Fruit fly (Drosophila melanogaster) whole organism, wandering third instar larva: ENCODE data around the gene CG14089.

Experiments used
- Abd-B ChIP-seq: fragments of >200 bp; optimal IDR thresholded peaks from 2 replicates; lab custom pipeline; 2017; ENCODE audit warnings: missing biosample characterization, missing genetic modification characterization
- CrebA ChIP-seq: fragments of 200-800 bp; sonication (Bioruptor generic); optimal IDR thresholded peaks from 2 replicates; lab custom pipeline; 2016; ENCODE audit warnings: missing biosample characterization, mild to moderate bottlenecking, missing genetic modification characterization, borderline replicate concordance
- Dif ChIP-seq: fragments of 200-275, 200-300 bp; sonication (Bioruptor generic); optimal IDR thresholded peaks from 2 replicates; lab custom pipeline; 2018; ENCODE audit warnings: missing biosample characterization, missing genetic modification characterization; ENCODE audit not compliant: partially characterized antibody
- Myc ChIP-seq: fragments of >200 bp; optimal IDR thresholded peaks from 2 replicates; lab custom pipeline; 2017
- OdsH ChIP-seq: fragments of 200-800 bp; sonication (Bioruptor generic); optimal IDR thresholded peaks from 2 replicates; lab custom pipeline; 2016; ENCODE audit warnings: missing biosample characterization, mild to moderate bottlenecking, missing genetic modification characterization
- br ChIP-seq: fragments of 200-800 bp; sonication (Bioruptor generic); optimal IDR thresholded peaks from 2 replicates; lab custom pipeline; 2016; ENCODE audit warnings: missing biosample characterization, missing genetic modification characterization
- dl ChIP-seq, 2 experiments: fragments of 175-275, 200-275 bp in 1 of 2; fragments of 200-275 bp in 1 of 2; sonication (Bioruptor generic); optimal IDR thresholded peaks; lab custom pipeline; 2018; ENCODE audit warnings: mild to moderate bottlenecking in 2 of 2, missing biosample characterization in 2 of 2, missing genetic modification characterization in 2 of 2, moderate library complexity in 2 of 2; ENCODE audit not compliant: partially characterized antibody in 2 of 2, insufficient read depth in 1 of 2
- dsf ChIP-seq: sonication (Bioruptor generic); optimal IDR thresholded peaks from 2 replicates; lab custom pipeline; 2016; ENCODE audit warnings: missing biosample characterization, missing genetic modification characterization, borderline replicate concordance
- fru ChIP-seq: fragments of 200-800 bp; sonication (Bioruptor generic); optimal IDR thresholded peaks from 3 replicates; lab custom pipeline; 2016; ENCODE audit warnings: missing biosample characterization, mild to moderate bottlenecking, missing genetic modification characterization
- h ChIP-seq: fragments of 200-800 bp; sonication (Bioruptor generic); optimal IDR thresholded peaks from 3 replicates; lab custom pipeline; 2016; ENCODE audit warnings: missing biosample characterization, mild to moderate bottlenecking, missing genetic modification characterization
- jim ChIP-seq: fragments of 175-275, 200-325 bp; sonication (Bioruptor generic); optimal IDR thresholded peaks from 2 replicates; lab custom pipeline; 2016; ENCODE audit warnings: missing biosample characterization, mild to moderate bottlenecking, missing genetic modification characterization
- lola ChIP-seq: fragments of >200 bp; optimal IDR thresholded peaks from 2 replicates; lab custom pipeline; 2017; ENCODE audit warnings: missing biosample characterization, missing genetic modification characterization
- pan ChIP-seq: fragments of >200 bp; optimal IDR thresholded peaks from 2 replicates; lab custom pipeline; 2017
- sage ChIP-seq: fragments of 200-800 bp; sonication (Bioruptor generic); optimal IDR thresholded peaks from 2 replicates; lab custom pipeline; 2016; ENCODE audit warnings: missing biosample characterization, mild to moderate bottlenecking, missing genetic modification characterization

- TF ChIP-seq OdsH (GFP tag; lab: Kevin White, UChicago) (no peak), Myc (no peak), br (GFP tag; lab: Kevin White, UChicago) (no peak), jim (GFP tag; lab: Kevin White, UChicago) (no peak), fru (GFP tag; lab: Kevin White, UChicago) (no peak), CrebA (GFP tag; lab: Kevin White, UChicago) (no peak), pan (lab: Kevin White, UChicago) (no peak), h (GFP tag; lab: Kevin White, UChicago) (no peak), dl (GFP tag; optimal IDR thresholded peaks at IDR 0.05; lab: Kevin White, UChicago; ENCODE audit: insufficient read depth in 1 of 2, partially characterized antibody in 2 of 2) (no peak), dsf (GFP tag; lab: Kevin White, UChicago) (no peak), Abd-B (GFP tag; lab: Kevin White, UChicago) (no peak), sage (GFP tag; lab: Kevin White, UChicago) (no peak), Dif (no peak), lola (no peak)
These were observed 46.6 kb upstream of the CG14089 start for dm6 chr3L:19327223-19327622.
